Worm (Caenorhabditis elegans) whole organism, late embryonic: Measurements from ENCODE around the gene C04H5.7.

Experiments
- F13H6.1 ChIP-seq: sonication (generic microtip); optimal IDR thresholded peaks from 2 replicates; lab custom pipeline; 2016; ENCODE audit warnings: missing genetic modification characterization, missing compliant biosample characterization
- K09A11.1 ChIP-seq: sonication (generic microtip); optimal IDR thresholded peaks from 2 replicates; lab custom pipeline; 2017; ENCODE audit warnings: antibody characterized with exemption, mild to moderate bottlenecking, missing genetic modification characterization, missing compliant biosample characterization; ENCODE audit not compliant: insufficient read depth
- ahr-1 ChIP-seq: sonication (generic microtip); optimal IDR thresholded peaks from 2 replicates; lab custom pipeline; 2016; ENCODE audit warnings: missing genetic modification characterization, missing compliant biosample characterization
- ama-1 ChIP-seq: fragments of 150-350 bp; optimal IDR thresholded peaks from 2 replicates; lab custom pipeline; 2014
- ceh-14 ChIP-seq: sonication (generic microtip); optimal IDR thresholded peaks from 2 replicates; lab custom pipeline; 2016; ENCODE audit warnings: missing genotype, missing genetic modification characterization, missing compliant biosample characterization
- ceh-18 ChIP-seq: sonication (generic microtip); optimal IDR thresholded peaks from 2 replicates; lab custom pipeline; 2016; ENCODE audit warnings: missing genetic modification characterization, missing compliant biosample characterization
- ceh-2 ChIP-seq: sonication (generic microtip); optimal IDR thresholded peaks from 2 replicates; lab custom pipeline; 2016; ENCODE audit warnings: missing genotype, missing genetic modification characterization, missing compliant biosample characterization
- ceh-22 ChIP-seq: sonication (generic microtip); optimal IDR thresholded peaks from 2 replicates; lab custom pipeline; 2017; ENCODE audit warnings: missing biosample characterization, missing genetic modification characterization
- ceh-24 ChIP-seq: sonication (generic microtip); optimal IDR thresholded peaks from 2 replicates; lab custom pipeline; 2016; ENCODE audit warnings: mild to moderate bottlenecking, missing genetic modification characterization, missing compliant biosample characterization
- ceh-30 ChIP-seq: fragments of 150-350 bp; optimal IDR thresholded peaks from 2 replicates; lab custom pipeline; 2014; ENCODE audit warnings: missing biosample characterization, missing genetic modification characterization
- ceh-31 ChIP-seq: sonication (generic microtip); optimal IDR thresholded peaks from 2 replicates; lab custom pipeline; 2016; ENCODE audit warnings: missing genetic modification characterization, missing compliant biosample characterization
- ceh-45 ChIP-seq: fragments of 200-800 bp; sonication (Bioruptor generic); IDR thresholded peaks from 2 replicates; pipeline ENCODE4 v1.3.6; 2022; ENCODE audit warnings: missing genetic modification reagents, missing genetic modification characterization, missing compliant biosample characterization
- ceh-48 ChIP-seq: sonication (generic microtip); optimal IDR thresholded peaks from 2 replicates; lab custom pipeline; 2016; ENCODE audit warnings: missing genetic modification characterization, inconsistent platforms, missing compliant biosample characterization
- che-1 ChIP-seq: sonication (generic microtip); optimal IDR thresholded peaks from 2 replicates; lab custom pipeline; 2016; ENCODE audit warnings: mild to moderate bottlenecking, missing genetic modification characterization, missing compliant biosample characterization
- dve-1 ChIP-seq: sonication (generic microtip); optimal IDR thresholded peaks from 2 replicates; lab custom pipeline; 2017; ENCODE audit warnings: antibody characterized with exemption, mild to moderate bottlenecking, missing genetic modification characterization, missing compliant biosample characterization
- elt-2 ChIP-seq: sonication (generic microtip); optimal IDR thresholded peaks from 2 replicates; lab custom pipeline; 2016; ENCODE audit warnings: missing genetic modification reagents, missing genetic modification characterization, missing compliant biosample characterization
- elt-4 ChIP-seq: sonication (generic microtip); optimal IDR thresholded peaks from 2 replicates; lab custom pipeline; 2016; ENCODE audit warnings: missing genetic modification characterization, missing compliant biosample characterization
- hlh-30 ChIP-seq: sonication (generic microtip); optimal IDR thresholded peaks from 2 replicates; lab custom pipeline; 2017; ENCODE audit warnings: antibody characterized with exemption, missing genetic modification characterization, missing compliant biosample characterization; ENCODE audit not compliant: insufficient read depth
- hlh-6 ChIP-seq: sonication (generic microtip); optimal IDR thresholded peaks from 2 replicates; lab custom pipeline; 2016; ENCODE audit warnings: missing genotype, missing genetic modification characterization, missing compliant biosample characterization
- hlh-8 ChIP-seq: sonication (generic microtip); optimal IDR thresholded peaks from 2 replicates; lab custom pipeline; 2016; ENCODE audit warnings: missing genotype, missing genetic modification characterization, missing compliant biosample characterization
- lin-11 ChIP-seq: fragments of 200-800 bp; sonication (Bioruptor generic); optimal IDR thresholded peaks from 2 replicates; lab custom pipeline; 2018; ENCODE audit warnings: mild to moderate bottlenecking, missing genetic modification characterization, missing compliant biosample characterization
- nfya-1 ChIP-seq: sonication (generic microtip); optimal IDR thresholded peaks from 2 replicates; lab custom pipeline; 2017; ENCODE audit warnings: missing genetic modification characterization, mild to moderate bottlenecking, missing compliant biosample characterization, antibody characterized with exemption, moderate library complexity
- nhr-232 ChIP-seq: sonication (generic microtip); optimal IDR thresholded peaks from 2 replicates; lab custom pipeline; 2016; ENCODE audit warnings: missing genetic modification characterization, missing compliant biosample characterization
- odd-2 ChIP-seq: sonication (generic microtip); optimal IDR thresholded peaks from 2 replicates; lab custom pipeline; 2017; ENCODE audit warnings: antibody characterized with exemption, mild to moderate bottlenecking, missing genetic modification characterization, missing compliant biosample characterization
- pag-3 ChIP-seq: sonication (generic microtip); optimal IDR thresholded peaks from 2 replicates; lab custom pipeline; 2016; ENCODE audit warnings: missing compliant biosample characterization, missing genetic modification characterization, borderline replicate concordance
- pat-9 ChIP-seq: fragments of 200-800 bp; sonication (Bioruptor generic); optimal IDR thresholded peaks from 2 replicates; lab custom pipeline; 2018; ENCODE audit warnings: mild to moderate bottlenecking, missing genetic modification characterization, moderate library complexity, missing compliant biosample characterization
- pax-1 ChIP-seq: fragments of 150-350 bp; optimal IDR thresholded peaks from 2 replicates; lab custom pipeline; 2014; ENCODE audit warnings: missing biosample characterization, missing genetic modification characterization
- pha-2 ChIP-seq: sonication (generic microtip); optimal IDR thresholded peaks from 2 replicates; lab custom pipeline; 2017; ENCODE audit warnings: mild to moderate bottlenecking, missing genetic modification characterization, missing compliant biosample characterization
- pha-4 ChIP-seq: fragments of 150-350 bp; optimal IDR thresholded peaks from 2 replicates; lab custom pipeline; 2018; ENCODE audit warnings: missing biosample characterization, missing genetic modification reagents, missing genetic modification characterization
- pqm-1 ChIP-seq: sonication (generic microtip); optimal IDR thresholded peaks from 2 replicates; lab custom pipeline; 2016; ENCODE audit warnings: missing genetic modification characterization, missing compliant biosample characterization
- pros-1 ChIP-seq: fragments of 150-350 bp; optimal IDR thresholded peaks from 2 replicates; lab custom pipeline; 2014; ENCODE audit warnings: missing biosample characterization, missing genetic modification reagents, missing genetic modification characterization
- ref-2 ChIP-seq: sonication (generic microtip); optimal IDR thresholded peaks from 2 replicates; lab custom pipeline; 2016; ENCODE audit warnings: missing genetic modification characterization, missing compliant biosample characterization
- rnt-1 ChIP-seq: sonication (generic microtip); optimal IDR thresholded peaks from 2 replicates; lab custom pipeline; 2016; ENCODE audit warnings: missing genetic modification characterization, missing compliant biosample characterization
- sox-2 ChIP-seq: fragments of 200-800 bp; sonication (Bioruptor generic); IDR thresholded peaks from 2 replicates; pipeline ENCODE4 v1.3.6; 2022; ENCODE audit warnings: missing genetic modification reagents, missing genetic modification characterization, missing compliant biosample characterization
- sox-4 ChIP-seq: sonication (generic microtip); optimal IDR thresholded peaks from 2 replicates; lab custom pipeline; 2017; ENCODE audit warnings: mild to moderate bottlenecking, missing genetic modification characterization, inconsistent platforms, missing compliant biosample characterization
- syd-9 ChIP-seq: sonication (generic microtip); optimal IDR thresholded peaks from 2 replicates; lab custom pipeline; 2016; ENCODE audit warnings: mild to moderate bottlenecking, missing genetic modification characterization, moderate library complexity, missing compliant biosample characterization
- tbx-2 ChIP-seq: sonication (generic microtip); optimal IDR thresholded peaks from 2 replicates; lab custom pipeline; 2016; ENCODE audit warnings: missing genetic modification characterization, missing compliant biosample characterization
- unc-42 ChIP-seq: sonication (generic microtip); optimal IDR thresholded peaks from 2 replicates; lab custom pipeline; 2016; ENCODE audit warnings: missing genotype, missing genetic modification characterization, missing compliant biosample characterization
- unc-55 ChIP-seq: sonication (generic microtip); optimal IDR thresholded peaks from 2 replicates; lab custom pipeline; 2017; ENCODE audit warnings: missing biosample characterization, missing genetic modification reagents, missing genetic modification characterization

The C04H5.7 gene

ce11 chrII:14576429-14576828 lies 38.7 kb downstream of the C04H5.7 start, which contains the start of gene C01G12.13:
Gene C01G12.13 (plus strand): TSS chrII:14576729.
- TF ChIP-seq ceh-2 (no peak), nhr-232 (tag; lab: Kevin White, UChicago) (no peak), ceh-24 (tag; lab: Kevin White, UChicago) (no peak), ama-1 (lab: Kevin White, UChicago) (no peak), ceh-31 (tag; lab: Kevin White, UChicago) (no peak), sox-4 (no peak), sox-2 (GFP tag; lab: Robert Waterston, UW) (no peak), ref-2 (tag; lab: Kevin White, UChicago) (no peak), pax-1 (tag; lab: Kevin White, UChicago) (no peak), hlh-30 (tag; lab: Kevin White, UChicago) (no peak), pros-1 (tag; lab: Kevin White, UChicago) (no peak), unc-55 (no peak), ceh-48 (no peak), ahr-1 (tag; lab: Kevin White, UChicago) (no peak), pha-2 (tag; lab: Kevin White, UChicago) (no peak)

- TF ChIP-seq che-1 (no peak), F13H6.1 (tag; lab: Kevin White, UChicago) (no peak), hlh-8 (no peak), rnt-1 (tag; lab: Kevin White, UChicago) (no peak), syd-9 (tag; lab: Kevin White, UChicago) (no peak), ceh-22 (no peak), ceh-18 (no peak), pros-1 (tag; lab: Kevin White, UChicago) (no peak), ceh-30 (no peak), nfya-1 (tag; lab: Kevin White, UChicago) (no peak), pag-3 (tag; lab: Kevin White, UChicago) (no peak), unc-42 (tag; lab: Kevin White, UChicago) (no peak), tbx-2 (no peak), elt-2 (tag; lab: Kevin White, UChicago) (no peak), lin-11 (no peak), pqm-1 (no peak)
These were observed 40.3 kb downstream of the C04H5.7 start, which contains the start of gene nspb-7 for ce11 chrII:14578013-14578412. Gene nspb-7 (plus strand): TSS chrII:14578313.

ce11 chrII:14578716-14579115 lies 41.0 kb downstream of the C04H5.7 start, which contains the start of gene C01G12.9:
Gene C01G12.9 (plus strand): TSS chrII:14579016.
- TF ChIP-seq dve-1 (tag; lab: Kevin White, UChicago) (no peak), odd-2 (tag; lab: Kevin White, UChicago) (no peak), pqm-1 (no peak), hlh-6 (tag; lab: Kevin White, UChicago) (no peak), ceh-48 (no peak), sox-4 (no peak), pros-1 (tag; lab: Kevin White, UChicago) (no peak), hlh-8 (no peak), unc-55 (no peak), ceh-31 (tag; lab: Kevin White, UChicago) (no peak), che-1 (no peak), pha-4 (tag; lab: Kevin White, UChicago) (no peak), elt-4 (tag; lab: Kevin White, UChicago) (no peak), ceh-14 (tag; lab: Kevin White, UChicago) (no peak), ceh-45 (GFP tag; lab: Robert Waterston, UW) (no peak), K09A11.1 (tag; lab: Kevin White, UChicago) (no peak), nhr-232 (tag; lab: Kevin White, UChicago) (no peak)

ce11 chrII:14580549-14580948 lies 42.8 kb downstream of the C04H5.7 start, which contains the start of the genes nspb-8 and nspb-9:
Gene nspb-8 (minus strand): TSS chrII:14580649.
Gene nspb-9 (plus strand): TSS chrII:14580859.
- no peak for TF ChIP-seq ceh-18
- TF ChIP-seq pha-2 (tag; lab: Kevin White, UChicago), result no peak
- TF ChIP-seq pat-9, result no peak
- no peak for TF ChIP-seq elt-4 (tag; lab: Kevin White, UChicago)
- no peak for TF ChIP-seq dve-1 (tag; lab: Kevin White, UChicago)
- TF ChIP-seq sox-4, result no peak
- TF ChIP-seq, all 69 proteins: peak for 0
